Worm (Caenorhabditis elegans) whole organism, L4/young adult: ENCODE measurements around the gene R10E11.9.

Experiments used
- W03F9.2 ChIP-seq: fragments of 150-350 bp; optimal IDR thresholded peaks from 2 replicates; lab custom pipeline; 2014; ENCODE audit warnings: missing biosample characterization, missing genetic modification characterization
- dao-5 ChIP-seq: sonication (generic microtip); optimal IDR thresholded peaks from 2 replicates; lab custom pipeline; 2016; ENCODE audit warnings: missing genotype, missing genetic modification characterization, moderate library complexity, missing compliant biosample characterization
- him-1 ChIP-seq: sonication (generic microtip); optimal IDR thresholded peaks from 2 replicates; lab custom pipeline; 2016; ENCODE audit warnings: missing genotype, missing genetic modification reagents, missing genetic modification characterization, missing compliant biosample characterization

DNA sequence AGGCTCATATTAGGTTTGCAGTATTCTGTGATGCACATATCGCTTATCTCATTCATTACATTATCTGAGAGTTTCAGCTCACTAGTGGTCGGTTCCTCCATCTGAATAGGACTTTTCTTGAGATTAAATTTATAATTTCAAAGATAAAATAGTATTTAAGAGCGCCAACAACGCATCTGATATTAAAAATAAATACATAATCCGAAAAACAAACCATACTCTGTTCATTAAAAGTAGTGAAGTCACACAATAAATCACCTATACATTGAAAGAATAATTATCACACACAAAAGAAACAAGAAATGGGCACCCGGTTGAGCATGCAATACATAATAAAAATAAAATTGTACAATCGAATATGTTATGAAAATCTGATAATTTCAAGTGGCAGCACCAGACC, 36.0 kb downstream of the R10E11.9 start, which contains the start of gene vps-53:
- TF ChIP-seq him-1 (no peak), W03F9.2 (tag; lab: Kevin White, UChicago) (no peak), dao-5 (no peak)
